Worm (Caenorhabditis elegans) whole organism, L3 larva: Measurements from ENCODE around the gene C05D11.1.

Experiments used
- R02D3.7 ChIP-seq: fragments of 150-350 bp; optimal IDR thresholded peaks from 2 replicates; lab custom pipeline; 2014; ENCODE audit warnings: missing biosample characterization, missing genetic modification characterization
- ZK546.5 ChIP-seq: sonication (generic microtip); optimal IDR thresholded peaks from 2 replicates; lab custom pipeline; 2017; ENCODE audit warnings: missing biosample characterization, missing genetic modification characterization
- aly-2 ChIP-seq: fragments of 150-350 bp; optimal IDR thresholded peaks from 2 replicates; lab custom pipeline; 2014; ENCODE audit warnings: missing biosample characterization, missing genetic modification characterization
- ama-1 ChIP-seq: fragments of 150-350 bp; optimal IDR thresholded peaks from 2 replicates; lab custom pipeline; 2018
- ceh-16 ChIP-seq: sonication (generic microtip); optimal IDR thresholded peaks from 2 replicates; lab custom pipeline; 2017; ENCODE audit warnings: missing biosample characterization, missing genetic modification characterization
- ceh-28 ChIP-seq: fragments of 150-350 bp; optimal IDR thresholded peaks from 2 replicates; lab custom pipeline; 2014; ENCODE audit warnings: missing biosample characterization, missing genetic modification reagents, missing genetic modification characterization
- ceh-82 ChIP-seq: fragments of 150-350 bp; optimal IDR thresholded peaks from 2 replicates; lab custom pipeline; 2014; ENCODE audit warnings: missing biosample characterization, missing genetic modification characterization
- ceh-9 ChIP-seq: sonication (generic microtip); optimal IDR thresholded peaks from 2 replicates; lab custom pipeline; 2018; ENCODE audit warnings: missing biosample characterization, missing genetic modification characterization
- daf-12 ChIP-seq: fragments of 150-350 bp; optimal IDR thresholded peaks from 2 replicates; lab custom pipeline; 2014; ENCODE audit warnings: missing biosample characterization, missing genetic modification reagents, missing genetic modification characterization
- egl-27 ChIP-seq: sonication (generic microtip); optimal IDR thresholded peaks from 4 replicates; lab custom pipeline; 2017; ENCODE audit warnings: missing biosample characterization, missing genetic modification reagents, missing genetic modification characterization
- elt-2 ChIP-seq: sonication (generic microtip); optimal IDR thresholded peaks from 2 replicates; lab custom pipeline; 2016; ENCODE audit warnings: missing genetic modification reagents, mild to moderate bottlenecking, missing genetic modification characterization, missing compliant biosample characterization
- elt-3 ChIP-seq, 3 experiments: fragments of 150-350 bp in 1 of 3; sonication (generic microtip) in 2 of 3; optimal IDR thresholded peaks; 2 replicates in 2 of 3; 4 replicates in 1 of 3; lab custom pipeline; 2014 to 2017; ENCODE audit warnings: missing biosample characterization in 3 of 3, missing genetic modification characterization in 3 of 3
- eor-1 ChIP-seq, 2 experiments: fragments of 150-350 bp; optimal IDR thresholded peaks; 2 replicates each; lab custom pipeline; 2014 to 2018; ENCODE audit warnings: missing biosample characterization in 2 of 2, missing genetic modification characterization in 2 of 2
- fkh-2 ChIP-seq: fragments of 150-350 bp; optimal IDR thresholded peaks from 2 replicates; lab custom pipeline; 2014; ENCODE audit warnings: missing biosample characterization, missing genetic modification reagents, missing genetic modification characterization
- fos-1 ChIP-seq: fragments of 150-350 bp; optimal IDR thresholded peaks from 2 replicates; lab custom pipeline; 2014; ENCODE audit warnings: missing biosample characterization, missing genetic modification characterization
- hmg-11 ChIP-seq: sonication (generic microtip); optimal IDR thresholded peaks from 2 replicates; lab custom pipeline; 2016; ENCODE audit warnings: missing genetic modification characterization, missing compliant biosample characterization
- lin-39 ChIP-seq: fragments of 150-350 bp; optimal IDR thresholded peaks from 2 replicates; lab custom pipeline; 2018; ENCODE audit warnings: missing biosample characterization, missing genetic modification reagents, missing genetic modification characterization
- lsy-12 ChIP-seq: sonication (generic microtip); optimal IDR thresholded peaks from 2 replicates; lab custom pipeline; 2016; ENCODE audit warnings: mild to moderate bottlenecking, missing genetic modification characterization, missing compliant biosample characterization
- mdl-1 ChIP-seq: fragments of 150-350 bp; optimal IDR thresholded peaks from 2 replicates; lab custom pipeline; 2014; ENCODE audit warnings: missing biosample characterization, missing genetic modification characterization
- nfya-1 ChIP-seq: sonication (generic microtip); optimal IDR thresholded peaks from 2 replicates; lab custom pipeline; 2017; ENCODE audit warnings: missing genetic modification characterization, mild to moderate bottlenecking, missing compliant biosample characterization, antibody characterized with exemption, moderate library complexity; ENCODE audit not compliant: insufficient read depth
- nhr-11 ChIP-seq: fragments of 150-350 bp; optimal IDR thresholded peaks from 2 replicates; lab custom pipeline; 2014; ENCODE audit warnings: missing biosample characterization, missing genetic modification characterization
- nhr-12 ChIP-seq: fragments of 150-350 bp; optimal IDR thresholded peaks from 2 replicates; lab custom pipeline; 2014; ENCODE audit warnings: missing biosample characterization, missing genetic modification characterization
- nhr-23 ChIP-seq: fragments of 150-350 bp; optimal IDR thresholded peaks from 2 replicates; lab custom pipeline; 2014; ENCODE audit warnings: missing biosample characterization, missing genetic modification reagents, missing genetic modification characterization
- nhr-237 ChIP-seq: fragments of 150-350 bp; optimal IDR thresholded peaks from 2 replicates; lab custom pipeline; 2014; ENCODE audit warnings: missing biosample characterization, missing genetic modification characterization
- nhr-25 ChIP-seq: sonication (generic microtip); optimal IDR thresholded peaks from 2 replicates; lab custom pipeline; 2017; ENCODE audit warnings: missing biosample characterization, missing genetic modification characterization
- nhr-28 ChIP-seq: fragments of 150-350 bp; optimal IDR thresholded peaks from 2 replicates; lab custom pipeline; 2014; ENCODE audit warnings: missing biosample characterization, missing genetic modification characterization
- nhr-43 ChIP-seq: sonication (generic microtip); optimal IDR thresholded peaks from 2 replicates; lab custom pipeline; 2016; ENCODE audit warnings: mild to moderate bottlenecking, missing genetic modification characterization, missing compliant biosample characterization; ENCODE audit not compliant: poor library complexity, severe bottlenecking
- nhr-67 ChIP-seq: fragments of 150-350 bp; optimal IDR thresholded peaks from 2 replicates; lab custom pipeline; 2014; ENCODE audit warnings: missing biosample characterization, missing genetic modification characterization
- nhr-76 ChIP-seq: fragments of 150-350 bp; sonication (generic microtip); optimal IDR thresholded peaks from 5 replicates; lab custom pipeline; 2014; ENCODE audit warnings: missing biosample characterization, missing genetic modification characterization
- nhr-77 ChIP-seq: fragments of 150-350 bp; optimal IDR thresholded peaks from 2 replicates; lab custom pipeline; 2014; ENCODE audit warnings: missing biosample characterization, missing genetic modification characterization
- pha-4 ChIP-seq: fragments of 150-350 bp; optimal IDR thresholded peaks from 2 replicates; lab custom pipeline; 2014; ENCODE audit warnings: missing biosample characterization, missing genetic modification reagents, missing genetic modification characterization
- pqm-1 ChIP-seq: fragments of 150-350 bp; optimal IDR thresholded peaks from 2 replicates; lab custom pipeline; 2017; ENCODE audit warnings: missing biosample characterization, missing genetic modification characterization, inconsistent platforms
- sea-2 ChIP-seq: fragments of 150-350 bp; sonication (generic microtip); optimal IDR thresholded peaks from 4 replicates; lab custom pipeline; 2014; ENCODE audit warnings: missing biosample characterization, missing genetic modification reagents, missing genetic modification characterization
- skn-1 ChIP-seq: fragments of 150-350 bp; optimal IDR thresholded peaks from 2 replicates; lab custom pipeline; 2014; ENCODE audit warnings: missing biosample characterization, missing genetic modification characterization
- snpc-4 ChIP-seq: fragments of 150-350 bp; optimal IDR thresholded peaks from 2 replicates; lab custom pipeline; 2014; ENCODE audit warnings: missing biosample characterization, missing genetic modification characterization
- unc-39 ChIP-seq: sonication (generic microtip); optimal IDR thresholded peaks from 4 replicates; lab custom pipeline; 2017; ENCODE audit warnings: missing biosample characterization, missing genetic modification characterization
- unc-62 ChIP-seq: fragments of 150-350 bp; sonication (generic microtip); optimal IDR thresholded peaks from 4 replicates; lab custom pipeline; 2014; ENCODE audit warnings: missing biosample characterization, missing genetic modification reagents, missing genetic modification characterization
- ztf-4 ChIP-seq: fragments of 150-350 bp; optimal IDR thresholded peaks from 2 replicates; lab custom pipeline; 2014; ENCODE audit warnings: missing biosample characterization, missing genetic modification characterization

Gene C05D11.1

DNA sequence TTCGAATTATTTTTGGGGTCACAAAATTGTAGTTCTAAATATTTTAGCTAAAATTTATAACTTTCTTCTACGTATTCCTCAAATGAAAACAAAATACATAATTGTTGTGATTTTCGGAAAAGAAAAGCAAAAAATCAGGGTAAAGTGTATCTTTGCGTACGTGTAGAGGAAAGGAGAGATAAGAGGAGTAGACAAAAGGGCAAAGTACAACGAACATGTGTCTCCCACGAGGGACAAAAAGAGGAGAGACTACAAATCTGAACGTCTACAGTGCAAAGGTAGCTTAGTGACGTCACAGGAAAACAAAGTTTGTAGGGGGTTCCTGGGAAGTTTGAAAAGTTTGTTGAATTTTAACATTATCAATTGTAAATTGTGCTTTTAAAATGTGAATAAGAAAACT, 11.1 kb downstream of the C05D11.1 start (continued):
- TF ChIP-seq ZK546.5: no peak
- TF ChIP-seq nhr-237: no peak
- TF ChIP-seq ceh-9 (tag; lab: Kevin White, UChicago): no peak
- no peak for TF ChIP-seq skn-1 (tag; lab: Kevin White, UChicago)
- no peak for TF ChIP-seq nhr-67
- TF ChIP-seq pha-4 (tag; lab: Kevin White, UChicago): peak; percentile 56
- TF ChIP-seq ceh-16 (tag; lab: Kevin White, UChicago): no peak
- no peak for TF ChIP-seq daf-12 (tag; lab: Kevin White, UChicago)
- TF ChIP-seq elt-2: peak; percentile 80
- no peak for TF ChIP-seq ztf-4
- no peak for TF ChIP-seq fkh-2 (tag; lab: Kevin White, UChicago)
- peak; percentile 8 for TF ChIP-seq ceh-28
- no peak for TF ChIP-seq lin-39
- no peak for TF ChIP-seq sea-2
- no peak for TF ChIP-seq nhr-12
- no peak for TF ChIP-seq ama-1 (lab: Kevin White, UChicago)

DNA sequence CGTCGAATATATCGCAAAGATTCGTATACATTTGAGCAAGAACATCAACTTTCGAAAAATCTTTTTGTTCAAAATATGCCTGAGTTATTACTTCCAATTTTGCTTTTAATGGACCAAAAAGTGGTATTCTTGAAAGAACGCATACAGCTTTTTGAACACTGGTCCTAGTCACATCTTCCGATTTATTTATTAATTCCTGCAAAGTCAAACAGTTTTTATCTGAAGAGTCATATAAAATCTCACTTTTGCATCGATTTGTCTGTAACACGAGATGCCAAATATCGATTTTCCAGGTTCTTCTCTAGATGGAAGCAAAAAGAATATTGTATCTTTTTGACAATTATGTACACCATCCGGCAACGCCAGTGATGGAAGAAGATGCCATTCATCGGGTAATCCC, 13.4 kb downstream of the C05D11.1 start:
- TF ChIP-seq R02D3.7: no peak
- TF ChIP-seq lsy-12 (tag; lab: Kevin White, UChicago): no peak
- no peak for TF ChIP-seq nhr-11
- no peak for TF ChIP-seq ceh-82
- no peak for TF ChIP-seq nfya-1 (tag; lab: Kevin White, UChicago)
- TF ChIP-seq ceh-9 (tag; lab: Kevin White, UChicago): no peak
- TF ChIP-seq pqm-1 (tag; lab: Kevin White, UChicago): no peak
- TF ChIP-seq fkh-2 (tag; lab: Kevin White, UChicago): no peak
- TF ChIP-seq nhr-237: no peak
- no peak for TF ChIP-seq nhr-12
- TF ChIP-seq nhr-25 (tag; lab: Kevin White, UChicago): no peak
- TF ChIP-seq ceh-28: no peak
- TF ChIP-seq unc-62: no peak
- no peak for TF ChIP-seq unc-39
- no peak for TF ChIP-seq ceh-16 (tag; lab: Kevin White, UChicago)
- no peak for TF ChIP-seq nhr-77

DNA sequence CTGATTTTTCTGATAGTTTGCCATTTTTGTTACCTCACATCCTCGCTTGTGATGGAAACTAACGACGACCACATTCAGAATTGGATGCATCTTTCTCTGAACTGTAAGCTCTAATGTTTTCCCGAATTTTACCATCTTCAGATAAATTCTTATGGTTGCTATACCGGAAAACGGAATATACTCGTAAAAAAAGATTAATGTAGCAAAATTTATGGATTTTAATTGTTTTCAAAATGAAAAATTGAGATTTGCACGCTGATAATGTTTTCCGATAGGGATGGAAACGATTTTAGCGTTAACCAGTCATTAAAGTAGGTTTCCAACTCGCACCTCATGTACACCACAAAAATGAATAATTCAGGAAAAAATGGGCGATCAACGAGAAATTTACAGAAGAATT, 14.2 kb downstream of the C05D11.1 start, which contains the start of gene T26A5.6:
Gene T26A5.6 (minus strand): TSS at position 101 of the 400 bp plus-strand sequence.
- TF ChIP-seq unc-39 (no peak), fos-1 (tag; lab: Kevin White, UChicago) (no peak), aly-2 (no peak), nhr-25 (tag; lab: Kevin White, UChicago) (no peak), ceh-16 (tag; lab: Kevin White, UChicago) (no peak), unc-62 (no peak), hmg-11 (tag; lab: Kevin White, UChicago) (no peak), snpc-4 (no peak), nhr-76 (tag; lab: Kevin White, UChicago) (no peak), nhr-43 (no peak)

DNA sequence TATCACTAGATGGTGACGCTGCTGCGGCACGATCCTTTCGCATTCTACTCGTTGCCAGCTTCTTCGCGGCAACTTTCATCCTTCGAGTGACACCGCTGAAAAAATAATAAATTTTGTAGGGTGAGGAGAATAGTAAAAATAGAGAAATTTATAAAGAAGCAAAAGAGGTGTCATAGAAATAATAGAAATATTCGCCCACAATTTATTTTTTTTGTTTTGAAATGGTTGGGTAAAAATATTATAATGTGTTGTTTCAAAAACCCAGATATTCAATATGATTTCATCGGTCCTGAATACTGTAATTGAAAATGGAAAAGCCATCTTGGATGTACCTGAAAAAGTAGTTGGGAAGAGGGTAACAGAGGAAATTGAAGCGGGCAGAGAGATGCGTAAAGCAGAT, 15.9 kb downstream of the C05D11.1 start, which contains the start of gene set-1:
Gene set-1 (minus strand): TSS at position 101 of the 400 bp plus-strand sequence.
- TF ChIP-seq mdl-1 (tag; lab: Kevin White, UChicago): no peak
- no peak for TF ChIP-seq ceh-28
- no peak for TF ChIP-seq fkh-2 (tag; lab: Kevin White, UChicago)
- TF ChIP-seq pqm-1 (tag; lab: Kevin White, UChicago): no peak
- TF ChIP-seq ceh-16 (tag; lab: Kevin White, UChicago): no peak
- no peak for TF ChIP-seq nhr-43
- TF ChIP-seq nhr-237: no peak
- no peak for TF ChIP-seq nhr-11
- TF ChIP-seq unc-62: no peak
- TF ChIP-seq nhr-23 (tag; lab: Kevin White, UChicago): no peak
- no peak for TF ChIP-seq eor-1 (tag; optimal IDR thresholded peaks at IDR 0.05; lab: Kevin White, UChicago)
- TF ChIP-seq ceh-9 (tag; lab: Kevin White, UChicago): no peak
- TF ChIP-seq nhr-25 (tag; lab: Kevin White, UChicago): no peak
- TF ChIP-seq nhr-28 (tag; lab: Kevin White, UChicago): no peak
- no peak for TF ChIP-seq nhr-67
- no peak for TF ChIP-seq nhr-12
- no peak for TF ChIP-seq elt-3 (tag; optimal IDR thresholded peaks at IDR 0.05; lab: Kevin White, UChicago)
- no peak for TF ChIP-seq nfya-1 (tag; lab: Kevin White, UChicago)
- no peak for TF ChIP-seq egl-27
